Worm (Caenorhabditis elegans) whole organism, midembryonic: ENCODE measurements around the gene F57G9.3.

Experiments used
- T22C8.4 ChIP-seq: fragments of 200-800 bp; sonication (Bioruptor generic); IDR thresholded peaks from 2 replicates; pipeline ENCODE4 v1.3.6; 2022; ENCODE audit warnings: missing genetic modification characterization, missing compliant biosample characterization
- cog-1 ChIP-seq: sonication (generic microtip); optimal IDR thresholded peaks from 2 replicates; lab custom pipeline; 2016; ENCODE audit warnings: missing genetic modification characterization, missing compliant biosample characterization
- flt-1 ChIP-seq: fragments of 200-800 bp; sonication (Bioruptor generic); IDR thresholded peaks from 2 replicates; pipeline ENCODE4 v1.3.6; 2022; ENCODE audit warnings: missing genetic modification characterization, missing compliant biosample characterization
- klf-2 ChIP-seq: fragments of 200-800 bp; sonication (Bioruptor generic); conservative IDR thresholded peaks from 2 replicates; pipeline ENCODE4 v1.3.6; 2022; ENCODE audit warnings: missing genetic modification reagents, missing genetic modification characterization, missing compliant biosample characterization
- med-1 ChIP-seq: sonication (generic microtip); optimal IDR thresholded peaks from 2 replicates; lab custom pipeline; 2017; ENCODE audit warnings: missing genetic modification characterization, mild to moderate bottlenecking, missing compliant biosample characterization, antibody characterized with exemption, missing genetic modification reagents; ENCODE audit not compliant: insufficient read depth
- ref-1 ChIP-seq: fragments of 200-800 bp; sonication (Bioruptor generic); conservative IDR thresholded peaks from 2 replicates; pipeline ENCODE4 v1.3.6; 2022; ENCODE audit warnings: missing genetic modification reagents, missing genetic modification characterization, missing compliant biosample characterization
- tab-1 ChIP-seq: fragments of 200-800 bp; sonication (Bioruptor generic); IDR thresholded peaks from 2 replicates; pipeline ENCODE4 v1.3.6; 2022; ENCODE audit warnings: missing genetic modification characterization, missing compliant biosample characterization
- ztf-29 ChIP-seq: fragments of 200-800 bp; sonication (Bioruptor generic); IDR thresholded peaks from 2 replicates; pipeline ENCODE4 v1.3.6; 2022; ENCODE audit warnings: missing genetic modification reagents, missing genetic modification characterization, missing compliant biosample characterization

ce11 chrII:12362262-12362661 is 47.7 kb downstream of the F57G9.3 start:
- TF ChIP-seq ztf-29 (0 out of 2 replicates have a peak, but pooled peaks have one; percentile 49), cog-1 (tag; lab: Kevin White, UChicago) (no peak), T22C8.4 (GFP tag; lab: Robert Waterston, UW) (no peak), tab-1 (GFP tag; lab: Robert Waterston, UW) (no peak), ref-1 (GFP tag; lab: Robert Waterston, UW) (0 out of 2 replicates have a peak, but pooled peaks have one; percentile 29), flt-1 (GFP tag; lab: Robert Waterston, UW) (peak; percentile 73), med-1 (GFP tag; lab: Kevin White, UChicago) (no peak), klf-2 (GFP tag; lab: Robert Waterston, UW) (no peak)
